Worm (Caenorhabditis elegans) whole organism, L1 larva: ENCODE results near the gene tmed-13.
A peak's percentile ranks its signal among the peaks of the same experiment; 100 is the strongest.

ENCODE experiments used
- ceh-90 ChIP-seq: sonication (generic microtip); optimal IDR thresholded peaks from 2 replicates; lab custom pipeline; 2016; ENCODE audit warnings: missing genetic modification characterization, missing compliant biosample characterization
- egl-27 ChIP-seq, 2 experiments: fragments of 150-350 bp in 1 of 2; sonication (generic microtip); optimal IDR thresholded peaks; 3 replicates each; lab custom pipeline; 2017 to 2018; ENCODE audit warnings: missing biosample characterization in 2 of 2, missing genetic modification characterization in 2 of 2, missing genetic modification reagents in 2 of 2
- elt-2 ChIP-seq: sonication (generic microtip); optimal IDR thresholded peaks from 2 replicates; lab custom pipeline; 2016; ENCODE audit warnings: missing genetic modification characterization, mild to moderate bottlenecking, inconsistent platforms, missing compliant biosample characterization, missing genetic modification reagents
- lir-3 ChIP-seq: sonication (generic microtip); optimal IDR thresholded peaks from 2 replicates; lab custom pipeline; 2016; ENCODE audit warnings: mild to moderate bottlenecking, missing genetic modification characterization, moderate library complexity, missing compliant biosample characterization; ENCODE audit not compliant: poor library complexity
- mep-1 ChIP-seq: fragments of 150-350 bp; optimal IDR thresholded peaks from 2 replicates; lab custom pipeline; 2014; ENCODE audit warnings: missing biosample characterization, missing genetic modification characterization
- nhr-47 ChIP-seq: sonication (generic microtip); optimal IDR thresholded peaks from 2 replicates; lab custom pipeline; 2016; ENCODE audit warnings: mild to moderate bottlenecking, missing genetic modification characterization, moderate library complexity, missing compliant biosample characterization
- pag-3 ChIP-seq: sonication (generic microtip); optimal IDR thresholded peaks from 2 replicates; lab custom pipeline; 2017; ENCODE audit warnings: missing genetic modification characterization, mild to moderate bottlenecking, missing compliant biosample characterization, antibody characterized with exemption, borderline replicate concordance; ENCODE audit not compliant: insufficient read depth
- snpc-4 ChIP-seq: fragments of 150-350 bp; optimal IDR thresholded peaks from 2 replicates; lab custom pipeline; 2014; ENCODE audit warnings: missing biosample characterization, missing genetic modification characterization
- unc-62 ChIP-seq: fragments of 150-350 bp; optimal IDR thresholded peaks from 2 replicates; lab custom pipeline; 2014; ENCODE audit warnings: missing biosample characterization, missing genetic modification reagents, missing genetic modification characterization
- ztf-11 ChIP-seq, 2 experiments: sonication (generic microtip); optimal IDR thresholded peaks; 2 replicates each; lab custom pipeline; 2016 to 2017; ENCODE audit warnings: missing genetic modification characterization in 2 of 2, missing biosample characterization in 1 of 2, missing compliant biosample characterization in 1 of 2

- no peak for TF ChIP-seq ztf-11 (tag; optimal IDR thresholded peaks at IDR 0.05; lab: Kevin White, UChicago)
- TF ChIP-seq snpc-4: peak; percentile 30
- TF ChIP-seq unc-62 (GFP tag; lab: Kevin White, UChicago): no peak
- TF ChIP-seq ceh-90 (tag; lab: Kevin White, UChicago): no peak
- TF ChIP-seq mep-1 (tag; lab: Kevin White, UChicago): peak; percentile 85
- no peak for TF ChIP-seq pag-3 (tag; lab: Kevin White, UChicago)
- TF ChIP-seq egl-27 (tag; optimal IDR thresholded peaks at IDR 0.05; lab: Kevin White, UChicago): no peak
- peak; percentile 56 for TF ChIP-seq nhr-47 (tag; lab: Kevin White, UChicago)
- no peak for TF ChIP-seq elt-2
- TF ChIP-seq lir-3: peak; percentile 32
Measured at ce11 chrIV:6474751-6475150, 3.6 kb upstream of the tmed-13 start.
